Fruit fly (Drosophila melanogaster) whole organism, embryonic: ENCODE measurements around the gene CG4393.

Experiments
- Awh ChIP-seq: fragments of 200-800 bp; sonication (Bioruptor generic); IDR thresholded peaks from 2 replicates; pipeline ENCODE4, ENCODE4 v1.3.6; 2022; ENCODE audit warnings: missing biosample characterization, missing genetic modification characterization
- B-H2 ChIP-seq: fragments of 200-800 bp; sonication (Bioruptor generic); optimal IDR thresholded peaks from 2 replicates; lab custom pipeline; 2018; ENCODE audit warnings: missing biosample characterization, mild to moderate bottlenecking, missing genetic modification characterization
- CG10431 ChIP-seq: fragments of 200-800 bp; sonication (Bioruptor generic); optimal IDR thresholded peaks from 3 replicates; lab custom pipeline; 2018; ENCODE audit warnings: missing biosample characterization, mild to moderate bottlenecking, missing genetic modification characterization
- CG10543 ChIP-seq: fragments of 200-800 bp; sonication (Bioruptor generic); optimal IDR thresholded peaks from 3 replicates; lab custom pipeline; 2017; ENCODE audit warnings: missing biosample characterization, mild to moderate bottlenecking, missing genetic modification characterization, moderate library complexity
- CG11247 ChIP-seq: fragments of 200-800 bp; sonication (Bioruptor generic); IDR thresholded peaks from 2 replicates; pipeline ENCODE4 v1.3.6; 2022; ENCODE audit warnings: missing biosample characterization, missing genetic modification characterization
- CG11504 ChIP-seq: fragments of 200-800 bp; sonication (Bioruptor generic); optimal IDR thresholded peaks from 3 replicates; lab custom pipeline; 2019; ENCODE audit warnings: missing biosample characterization, mild to moderate bottlenecking, missing genetic modification characterization, moderate library complexity
- CG12104 ChIP-seq: fragments of 200-800 bp; sonication (Bioruptor generic); optimal IDR thresholded peaks from 3 replicates; lab custom pipeline; 2016; ENCODE audit warnings: missing biosample characterization, missing genetic modification characterization
- CG1233 ChIP-seq: fragments of 200-800 bp; sonication (Bioruptor generic); optimal IDR thresholded peaks from 4 replicates; lab custom pipeline; 2018; ENCODE audit warnings: missing biosample characterization, mild to moderate bottlenecking, missing genetic modification characterization
- CG13894 ChIP-seq: fragments of 200-800 bp; sonication (Bioruptor generic); optimal IDR thresholded peaks from 3 replicates; lab custom pipeline; 2018; ENCODE audit warnings: missing biosample characterization, mild to moderate bottlenecking, missing genetic modification characterization, moderate library complexity
- CG15269 ChIP-seq: fragments of 200-800 bp; sonication (Bioruptor generic); optimal IDR thresholded peaks from 2 replicates; lab custom pipeline; 2018; ENCODE audit warnings: missing biosample characterization, mild to moderate bottlenecking, missing genetic modification characterization, moderate library complexity
- CG17328 ChIP-seq: fragments of 200-800 bp; sonication (Bioruptor generic); IDR thresholded peaks from 2 replicates; pipeline ENCODE4 v1.3.6; 2022; ENCODE audit warnings: missing biosample characterization, missing genetic modification characterization
- CG1792 ChIP-seq: fragments of 200-800 bp; sonication (Bioruptor generic); optimal IDR thresholded peaks from 2 replicates; lab custom pipeline; 2016; ENCODE audit warnings: missing biosample characterization, missing genetic modification characterization
- CG3281 ChIP-seq: fragments of 200-800 bp; sonication (Bioruptor generic); optimal IDR thresholded peaks from 3 replicates; lab custom pipeline; 2017; ENCODE audit warnings: missing biosample characterization, mild to moderate bottlenecking, missing genetic modification characterization
- CG4328 ChIP-seq: fragments of 200-800 bp; sonication (Bioruptor generic); optimal IDR thresholded peaks from 3 replicates; lab custom pipeline; 2017; ENCODE audit warnings: missing biosample characterization, missing genetic modification reagents, missing genetic modification characterization
- CG5953 ChIP-seq: fragments of 200-800 bp; sonication (Bioruptor generic); IDR thresholded peaks from 2 replicates; pipeline ENCODE4 v1.3.6; 2022; ENCODE audit warnings: missing biosample characterization, missing genetic modification characterization
- CG6654 ChIP-seq: fragments of 200-800 bp; sonication (Bioruptor generic); optimal IDR thresholded peaks from 2 replicates; lab custom pipeline; 2017; ENCODE audit warnings: missing biosample characterization, mild to moderate bottlenecking, missing genetic modification characterization
- CG9609 ChIP-seq: fragments of 200-800 bp; sonication (Bioruptor generic); optimal IDR thresholded peaks from 3 replicates; lab custom pipeline; 2016; ENCODE audit warnings: missing biosample characterization, missing genetic modification characterization
- Dad ChIP-seq: fragments of 200-800 bp; sonication (Bioruptor generic); optimal IDR thresholded peaks from 3 replicates; lab custom pipeline; 2016; ENCODE audit warnings: missing biosample characterization, missing genetic modification characterization
- Deaf1 ChIP-seq: fragments of 200-800 bp; optimal IDR thresholded peaks from 3 replicates; lab custom pipeline; 2019; ENCODE audit warnings: missing biosample characterization, mild to moderate bottlenecking, missing genetic modification characterization, moderate library complexity
- Dek ChIP-seq: fragments of 200-800 bp; sonication (Bioruptor generic); optimal IDR thresholded peaks from 3 replicates; lab custom pipeline; 2019; ENCODE audit warnings: missing biosample characterization, mild to moderate bottlenecking, missing genetic modification characterization, moderate library complexity
- Doc3 ChIP-seq: fragments of 200-800 bp; sonication (Bioruptor generic); IDR thresholded peaks from 3 replicates; pipeline ENCODE4 v1.3.6; 2022; ENCODE audit warnings: missing biosample characterization, missing genetic modification characterization; ENCODE audit not compliant: partially characterized antibody
- Eip74EF ChIP-seq, 2 experiments: fragments of 200-800 bp in 1 of 2; fragments of >200 bp in 1 of 2; sonication (Bioruptor generic) in 1 of 2; optimal IDR thresholded peaks; 2 replicates each; lab custom pipeline; 2017 to 2019; ENCODE audit warnings: missing biosample characterization in 2 of 2, missing genetic modification characterization in 2 of 2, mild to moderate bottlenecking in 1 of 2, moderate library complexity in 1 of 2
- Ets65A ChIP-seq: fragments of 200-800 bp; sonication (Bioruptor generic); peaks from one replicate; lab custom pipeline; 2016; ENCODE audit warnings: missing biosample characterization, missing genetic modification characterization
- HmgD ChIP-seq: fragments of 200-800 bp; sonication (Bioruptor generic); optimal IDR thresholded peaks from 3 replicates; lab custom pipeline; 2016; ENCODE audit warnings: missing biosample characterization, missing genetic modification characterization
- Lim3 ChIP-seq: fragments of 200-800 bp; sonication (Bioruptor generic); IDR thresholded peaks from 2 replicates; pipeline ENCODE4 v1.3.6; 2022; ENCODE audit warnings: missing biosample characterization, missing genetic modification characterization
- Rfx ChIP-seq: fragments of 200-800 bp; sonication (Bioruptor generic); IDR thresholded peaks from 2 replicates; pipeline ENCODE4 v1.3.6; 2022; ENCODE audit warnings: missing biosample characterization, missing genetic modification characterization
- Scr ChIP-seq: fragments of 200-800 bp; sonication (Bioruptor generic); IDR thresholded peaks from 2 replicates; pipeline ENCODE4 v1.3.6; 2022; ENCODE audit warnings: missing biosample characterization, missing genetic modification characterization; ENCODE audit not compliant: partially characterized antibody
- Sox100B ChIP-seq: fragments of 200-800 bp; sonication (Bioruptor generic); optimal IDR thresholded peaks from 3 replicates; lab custom pipeline; 2018; ENCODE audit warnings: missing biosample characterization, mild to moderate bottlenecking, missing genetic modification characterization
- Sox102F ChIP-seq: fragments of 200-800 bp; sonication (Bioruptor generic); optimal IDR thresholded peaks from 2 replicates; lab custom pipeline; 2018; ENCODE audit warnings: missing biosample characterization, mild to moderate bottlenecking, missing genetic modification characterization, moderate library complexity
- Sry-δ ChIP-seq: fragments of 200-800 bp; sonication (Bioruptor generic); optimal IDR thresholded peaks from 2 replicates; lab custom pipeline; 2016; ENCODE audit warnings: missing biosample characterization, missing genetic modification characterization
- aop ChIP-seq: fragments of 200-800 bp; sonication (Bioruptor generic); IDR thresholded peaks from 2 replicates; pipeline ENCODE4 v1.3.6; 2022; ENCODE audit warnings: missing biosample characterization, missing genetic modification characterization
- br ChIP-seq: fragments of >200 bp; optimal IDR thresholded peaks from 2 replicates; lab custom pipeline; 2017
- crp ChIP-seq, 2 experiments: fragments of 200-800 bp; sonication (Bioruptor generic); optimal IDR thresholded peaks; 2 replicates in 1 of 2; 3 replicates in 1 of 2; lab custom pipeline; 2017; ENCODE audit warnings: missing biosample characterization in 2 of 2, missing genetic modification characterization in 2 of 2, mild to moderate bottlenecking in 1 of 2, moderate library complexity in 1 of 2
- dmrt99B ChIP-seq: fragments of 200-800 bp; sonication (Bioruptor generic); optimal IDR thresholded peaks from 2 replicates; lab custom pipeline; 2018; ENCODE audit warnings: missing biosample characterization, mild to moderate bottlenecking, missing genetic modification characterization, moderate library complexity
- ems ChIP-seq: fragments of 200-800 bp; sonication (Bioruptor generic); optimal IDR thresholded peaks from 3 replicates; lab custom pipeline; 2016; ENCODE audit warnings: missing biosample characterization, missing genetic modification characterization
- en ChIP-seq: fragments of 200-800 bp; sonication (Bioruptor generic); optimal IDR thresholded peaks from 2 replicates; lab custom pipeline; 2016; ENCODE audit warnings: missing biosample characterization, missing genetic modification characterization
- ftz-f1 ChIP-seq: fragments of 200-800 bp; sonication (Bioruptor generic); optimal IDR thresholded peaks from 2 replicates; lab custom pipeline; 2016; ENCODE audit warnings: missing biosample characterization, missing genetic modification characterization
- gfzf ChIP-seq: fragments of 200-800 bp; sonication (Bioruptor generic); optimal IDR thresholded peaks from 2 replicates; lab custom pipeline; 2016; ENCODE audit warnings: missing biosample characterization, mild to moderate bottlenecking, missing genetic modification characterization, moderate library complexity
- gro ChIP-seq: fragments of 200-800 bp; sonication (Bioruptor generic); optimal IDR thresholded peaks from 2 replicates; lab custom pipeline; 2016; ENCODE audit warnings: missing biosample characterization, missing genetic modification characterization
- hbn ChIP-seq: fragments of 200-800 bp; sonication (Bioruptor generic); IDR thresholded peaks from 2 replicates; pipeline ENCODE4 v1.3.6; 2022; ENCODE audit warnings: missing biosample characterization, missing genetic modification characterization; ENCODE audit not compliant: partially characterized antibody
- jigr1 ChIP-seq: fragments of 200-800 bp; sonication (Bioruptor generic); IDR thresholded peaks from 3 replicates; pipeline ENCODE4 v1.3.6; 2022; ENCODE audit warnings: missing biosample characterization, missing genetic modification characterization
- lmd ChIP-seq: fragments of 200-800 bp; sonication (Bioruptor generic); IDR thresholded peaks from 2 replicates; pipeline ENCODE4 v1.3.6; 2022; ENCODE audit warnings: missing biosample characterization, missing genetic modification characterization
- mam ChIP-seq: fragments of 200-800 bp; sonication (Bioruptor generic); optimal IDR thresholded peaks from 3 replicates; lab custom pipeline; 2016; ENCODE audit warnings: missing biosample characterization, missing genetic modification characterization
- peb ChIP-seq: fragments of 200-800 bp; sonication (Bioruptor generic); IDR thresholded peaks from 2 replicates; pipeline ENCODE4 v1.3.6; 2022; ENCODE audit warnings: missing biosample characterization, missing genetic modification characterization
- repo ChIP-seq: fragments of 200-800 bp; sonication (Bioruptor generic); optimal IDR thresholded peaks from 2 replicates; lab custom pipeline; 2016; ENCODE audit warnings: missing biosample characterization, missing genetic modification characterization
- scrt ChIP-seq: fragments of 200-800 bp; sonication (Bioruptor generic); optimal IDR thresholded peaks from 2 replicates; lab custom pipeline; 2018; ENCODE audit warnings: missing biosample characterization, mild to moderate bottlenecking, missing genetic modification characterization, moderate library complexity
- sisA ChIP-seq: fragments of 200-800 bp; sonication (Bioruptor generic); IDR thresholded peaks from 2 replicates; pipeline ENCODE4 v1.3.6; 2022; ENCODE audit warnings: missing biosample characterization, missing genetic modification characterization
- slou ChIP-seq: fragments of 200-800 bp; sonication (Bioruptor generic); optimal IDR thresholded peaks from 3 replicates; lab custom pipeline; 2016; ENCODE audit warnings: missing biosample characterization, missing genetic modification characterization
- toy ChIP-seq: fragments of 200-800 bp; sonication (Bioruptor generic); IDR thresholded peaks from 2 replicates; pipeline ENCODE4 v1.3.6; 2022; ENCODE audit warnings: missing biosample characterization, missing genetic modification characterization
- twi ChIP-seq: fragments of 200-800 bp; optimal IDR thresholded peaks from 2 replicates; lab custom pipeline; 2019; ENCODE audit warnings: missing biosample characterization, mild to moderate bottlenecking, missing genetic modification characterization, moderate library complexity
- wek ChIP-seq: fragments of 200-800 bp; sonication (Bioruptor generic); optimal IDR thresholded peaks from 3 replicates; lab custom pipeline; 2018; ENCODE audit warnings: missing biosample characterization, mild to moderate bottlenecking, missing genetic modification characterization, moderate library complexity
- yki ChIP-seq: fragments of >200 bp; optimal IDR thresholded peaks from 3 replicates; lab custom pipeline; 2018

Gene CG4393

dm6 chr3R:23331280-23331679, 53.3 kb downstream of the CG4393 start (continued):
- TF ChIP-seq Deaf1 (tag; lab: Kevin White, UChicago) (peak; percentile 14), aop (no peak), jigr1 (GFP tag; lab: Robert Waterston, UW) (no peak), toy (GFP tag; lab: Robert Waterston, UW) (no peak), Dek (no peak), gro (GFP tag; lab: Kevin White, UChicago) (no peak), twi (peak; percentile 20), crp (GFP tag; optimal IDR thresholded peaks at IDR 0.05; lab: Kevin White, UChicago) (no peak), CG17328 (no peak), en (GFP tag; lab: Kevin White, UChicago) (no peak), CG9609 (no peak), wek (GFP tag; lab: Kevin White, UChicago) (no peak), peb (GFP tag; lab: Robert Waterston, UW) (no peak), Sox102F (GFP tag; lab: Kevin White, UChicago) (peak; percentile 67), CG1792 (GFP tag; lab: Kevin White, UChicago) (no peak), dmrt99B (tag; lab: Kevin White, UChicago) (peak; percentile 38), Ets65A (GFP tag; lab: Kevin White, UChicago) (peak; percentile 70), Scr (GFP tag; lab: Robert Waterston, UW) (no peak), Eip74EF (GFP tag; optimal IDR thresholded peaks at IDR 0.05; lab: Kevin White, UChicago) (no peak), CG1233 (GFP tag; lab: Kevin White, UChicago) (peak; percentile 68), repo (GFP tag; lab: Kevin White, UChicago) (peak; percentile 5), gfzf (GFP tag; lab: Kevin White, UChicago) (no peak), CG4328 (GFP tag; lab: Kevin White, UChicago) (peak; percentile 48), Sry-δ (GFP tag; lab: Kevin White, UChicago) (no peak), Awh (GFP tag; lab: Robert Waterston, UW) (no peak; the same call in 1 of the 2 replicates), Lim3 (no peak), slou (no peak), B-H2 (GFP tag; lab: Kevin White, UChicago) (peak; percentile 71), br (lab: Kevin White, UChicago) (no peak), hbn (GFP tag; lab: Robert Waterston, UW) (no peak), Doc3 (GFP tag; lab: Robert Waterston, UW) (no peak), CG12104 (GFP tag; lab: Kevin White, UChicago) (peak; percentile 79), scrt (peak; percentile 18), HmgD (no peak), Dad (no peak), CG3281 (GFP tag; lab: Kevin White, UChicago) (peak; percentile 59), CG11247 (GFP tag; lab: Robert Waterston, UW) (0 out of 2 replicates have a peak, but pooled peaks have one; percentile 7), mam (GFP tag; lab: Kevin White, UChicago) (peak; percentile 9), ems (GFP tag; lab: Kevin White, UChicago) (no peak), sisA (no peak), CG10431 (GFP tag; lab: Kevin White, UChicago) (peak; percentile 57), Rfx (GFP tag; lab: Robert Waterston, UW) (peak; percentile 61), Sox100B (GFP tag; lab: Kevin White, UChicago) (peak; percentile 71), CG10543 (GFP tag; lab: Kevin White, UChicago) (peak; percentile 24), CG6654 (GFP tag; lab: Kevin White, UChicago) (no peak), CG15269 (peak; percentile 53), CG5953 (no peak), CG13894 (tag; lab: Kevin White, UChicago) (no peak), CG11504 (tag; lab: Kevin White, UChicago) (peak; percentile 51), ftz-f1 (GFP tag; lab: Kevin White, UChicago) (no peak), lmd (GFP tag; lab: Robert Waterston, UW) (no peak; the same call in 1 of the 2 replicates), yki (lab: Kevin White, UChicago) (no peak)
